Fruit fly (Drosophila melanogaster) Kc167 (cell line): ENCODE data around the gene dbf.

Experiments used
- Myc ChIP-seq: fragments of >200 bp; optimal IDR thresholded peaks from 2 replicates; lab custom pipeline; 2017; ENCODE audit warnings: missing external identifiers
- Sin3A ChIP-seq: fragments of >200 bp; optimal IDR thresholded peaks from 2 replicates; lab custom pipeline; 2018; ENCODE audit warnings: missing external identifiers
- h ChIP-seq: fragments of >200 bp; optimal IDR thresholded peaks from 3 replicates; lab custom pipeline; 2018; ENCODE audit warnings: missing external identifiers
- insv ChIP-seq: fragments of >200 bp; optimal IDR thresholded peaks from 3 replicates; lab custom pipeline; 2018; ENCODE audit warnings: missing external identifiers
- psq ChIP-seq: fragments of >200 bp; optimal IDR thresholded peaks from 2 replicates; lab custom pipeline; 2017; ENCODE audit warnings: missing external identifiers
- ttk ChIP-seq: sonication (Bioruptor generic); optimal IDR thresholded peaks from 2 replicates; lab custom pipeline; 2017; ENCODE audit warnings: missing external identifiers

dbf gene

DNA sequence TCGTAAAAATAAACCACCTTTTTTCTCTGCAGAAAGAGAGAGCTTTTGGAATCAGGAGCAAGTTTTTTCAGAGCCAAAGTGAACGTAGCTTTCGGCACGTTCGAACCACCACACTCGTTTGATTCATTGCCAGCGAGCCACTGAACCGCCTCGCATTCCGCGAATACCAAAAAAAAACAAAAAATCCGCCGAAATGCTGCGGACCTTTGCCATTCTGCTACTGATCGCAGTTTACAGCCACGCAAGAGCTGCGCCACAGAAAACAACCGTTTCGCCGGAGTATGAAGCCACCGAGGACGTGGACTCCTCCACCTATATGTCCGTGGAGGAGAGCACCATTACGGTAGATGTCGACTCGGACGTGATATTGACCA lies 26.3 kb downstream of the dbf start:
- TF ChIP-seq insv (lab: Kevin White, UChicago) (no peak), Myc (lab: Kevin White, UChicago) (no peak), psq (no peak), h (lab: Kevin White, UChicago) (no peak), Sin3A (lab: Kevin White, UChicago) (no peak), ttk (lab: Kevin White, UChicago) (no peak)

DNA sequence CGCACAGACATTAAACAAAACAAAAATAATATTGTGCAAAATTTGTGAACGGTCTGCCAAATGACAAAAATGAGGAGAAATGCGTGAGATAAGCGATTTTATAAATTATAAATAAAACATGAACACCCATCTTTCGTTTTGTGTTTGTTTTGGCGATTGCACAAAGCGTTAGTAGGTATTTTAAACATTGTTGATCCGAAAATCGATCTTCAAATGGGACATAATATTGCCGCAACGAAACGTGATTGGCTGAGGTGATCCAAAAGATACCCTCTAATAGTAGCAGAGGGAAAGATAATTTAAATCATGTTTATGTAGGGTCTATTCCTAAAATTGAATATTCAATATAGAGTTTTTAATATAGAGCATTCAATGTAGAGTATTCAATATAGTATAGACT lies 28.2 kb downstream of the dbf start:
- TF ChIP-seq Myc (lab: Kevin White, UChicago) (no peak), h (lab: Kevin White, UChicago) (no peak), Sin3A (lab: Kevin White, UChicago) (no peak), insv (lab: Kevin White, UChicago) (no peak), ttk (lab: Kevin White, UChicago) (no peak), psq (no peak)

- TF ChIP-seq insv (lab: Kevin White, UChicago) (no peak), h (lab: Kevin White, UChicago) (no peak)
Measured at dm6 chr2L:10680584-10681080, 29.2 kb downstream of the dbf start, which contains the start of gene CG17105. CG17105 (plus strand) TSS chr2L:10681030.

DNA sequence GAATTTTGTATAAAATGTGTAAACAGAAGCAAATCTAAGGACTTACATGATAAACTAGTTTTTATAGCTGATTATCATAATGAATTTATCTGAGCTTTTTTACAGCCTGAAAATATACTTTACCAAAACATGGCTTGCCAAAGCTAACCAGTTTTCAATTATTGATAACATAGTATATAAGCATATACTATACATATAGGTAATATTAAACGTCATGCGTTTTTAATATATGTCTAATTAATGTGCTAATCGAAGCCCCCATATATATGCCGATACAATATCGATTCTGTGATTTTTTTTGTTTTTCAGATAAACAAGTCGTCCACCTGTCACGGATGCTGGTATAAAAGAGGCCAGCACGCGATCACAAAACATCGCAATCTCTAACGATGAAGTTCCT lies 30.2 kb downstream of the dbf start, which contains the start of gene CG17107:
TSS of gene CG17107 (plus strand) at position 301 of the 400 bp plus-strand sequence.
- TF ChIP-seq Sin3A (lab: Kevin White, UChicago) (no peak), insv (lab: Kevin White, UChicago) (no peak), psq (no peak), h (lab: Kevin White, UChicago) (no peak), ttk (lab: Kevin White, UChicago) (no peak), Myc (lab: Kevin White, UChicago) (no peak)

DNA sequence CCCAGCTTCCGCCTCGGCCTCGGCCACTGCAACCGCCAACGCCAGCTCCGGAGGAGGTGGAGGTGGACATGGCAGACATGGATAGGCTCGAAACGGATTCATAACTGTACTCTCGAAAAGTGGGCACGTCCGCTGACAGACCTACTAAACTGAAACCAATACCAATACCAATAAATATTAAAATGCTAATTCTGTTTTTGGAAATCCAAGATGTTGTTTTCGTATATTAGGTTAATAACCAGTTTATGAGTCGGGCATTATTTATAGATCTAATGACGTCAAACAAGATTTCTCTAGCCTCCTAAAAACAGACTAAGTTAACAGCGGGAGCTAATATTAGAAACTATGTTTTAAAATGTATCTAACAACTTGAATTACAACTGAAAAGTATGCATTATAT lies 30.8 kb downstream of the dbf start:
- TF ChIP-seq ttk (lab: Kevin White, UChicago) (no peak), psq (no peak), h (lab: Kevin White, UChicago) (no peak), insv (lab: Kevin White, UChicago) (no peak), Sin3A (lab: Kevin White, UChicago) (no peak), Myc (lab: Kevin White, UChicago) (no peak)

DNA sequence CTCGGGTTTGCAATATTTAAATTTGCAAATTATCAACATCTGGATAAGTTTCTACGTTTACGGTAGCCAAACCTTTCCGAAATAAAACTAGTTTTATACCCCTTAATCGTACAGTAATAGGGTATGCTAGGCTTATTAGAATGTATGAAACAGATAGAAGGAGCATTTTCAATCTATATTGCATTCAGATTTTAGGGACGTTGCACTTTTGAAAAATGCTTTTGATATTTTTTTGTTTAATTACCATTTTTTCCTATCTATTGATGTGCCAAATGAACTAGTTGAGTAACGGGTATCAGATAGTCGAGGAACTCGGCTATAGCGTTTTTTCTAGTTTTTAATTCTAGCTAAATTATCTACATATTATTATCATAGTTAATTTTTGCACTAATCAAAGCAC lies 31.5 kb downstream of the dbf start:
- TF ChIP-seq insv (lab: Kevin White, UChicago): no peak
- no peak for TF ChIP-seq ttk (lab: Kevin White, UChicago)
- TF ChIP-seq Myc (lab: Kevin White, UChicago): no peak
- no peak for TF ChIP-seq psq
- no peak for TF ChIP-seq h (lab: Kevin White, UChicago)
- TF ChIP-seq Sin3A (lab: Kevin White, UChicago): no peak

dm6 chr2L:10684309-10684708 lies 32.9 kb downstream of the dbf start, which contains the start of gene CG7299:
CG7299 (minus strand) TSS chr2L:10684409.
- TF ChIP-seq h (lab: Kevin White, UChicago): no peak
- TF ChIP-seq ttk (lab: Kevin White, UChicago): no peak
- TF ChIP-seq Myc (lab: Kevin White, UChicago): no peak
- TF ChIP-seq psq: no peak
- no peak for TF ChIP-seq insv (lab: Kevin White, UChicago)
- TF ChIP-seq Sin3A (lab: Kevin White, UChicago): no peak

dm6 chr2L:10685666-10686065 lies 34.3 kb downstream of the dbf start:
- TF ChIP-seq h (lab: Kevin White, UChicago) (no peak), Myc (lab: Kevin White, UChicago) (no peak), insv (lab: Kevin White, UChicago) (no peak), ttk (lab: Kevin White, UChicago) (no peak), Sin3A (lab: Kevin White, UChicago) (no peak), psq (no peak)

DNA sequence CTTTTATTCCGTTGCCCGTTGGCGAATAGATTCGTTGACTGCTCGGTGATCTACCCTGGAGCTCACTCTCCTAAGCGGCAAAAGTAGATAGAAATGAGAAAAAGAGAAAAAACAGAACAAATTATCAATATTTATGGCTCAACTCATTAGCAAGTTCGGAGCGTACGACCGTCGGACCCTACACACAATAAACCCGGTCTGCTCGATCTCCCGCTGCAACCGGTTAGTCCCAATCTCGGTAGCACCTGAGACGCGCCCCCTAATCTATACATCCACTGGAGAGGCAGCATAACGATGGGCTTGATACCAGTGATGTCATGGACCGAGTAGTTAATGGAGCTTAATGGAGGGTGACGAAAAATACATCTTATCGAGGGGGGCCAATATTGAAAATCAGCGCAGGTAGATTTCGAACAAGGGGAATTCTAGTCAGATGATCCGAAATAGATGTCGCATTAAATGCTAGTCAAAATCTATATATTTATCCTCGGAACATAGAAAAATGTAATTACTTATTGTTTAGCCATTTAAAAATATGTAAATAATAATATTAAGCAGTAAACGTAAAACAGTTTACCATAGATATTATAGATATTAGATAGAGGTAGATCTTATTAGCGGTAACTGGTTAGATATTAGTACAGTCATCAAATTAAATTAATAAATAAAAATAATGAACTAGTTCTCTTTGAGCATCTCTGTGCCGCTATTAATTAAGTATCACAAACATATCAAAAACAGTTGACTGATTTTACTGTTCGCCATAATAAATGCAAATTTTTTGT lies 35.8 kb downstream of the dbf start, which contains the start of gene CG7296:
TSS of gene CG7296 (minus strand) at position 58 of the 785 bp plus-strand sequence.
- TF ChIP-seq ttk (lab: Kevin White, UChicago): no peak
- no peak for TF ChIP-seq psq
- no peak for TF ChIP-seq insv (lab: Kevin White, UChicago)
- no peak for TF ChIP-seq h (lab: Kevin White, UChicago)
- TF ChIP-seq Myc (lab: Kevin White, UChicago): no peak
- no peak for TF ChIP-seq Sin3A (lab: Kevin White, UChicago)

DNA sequence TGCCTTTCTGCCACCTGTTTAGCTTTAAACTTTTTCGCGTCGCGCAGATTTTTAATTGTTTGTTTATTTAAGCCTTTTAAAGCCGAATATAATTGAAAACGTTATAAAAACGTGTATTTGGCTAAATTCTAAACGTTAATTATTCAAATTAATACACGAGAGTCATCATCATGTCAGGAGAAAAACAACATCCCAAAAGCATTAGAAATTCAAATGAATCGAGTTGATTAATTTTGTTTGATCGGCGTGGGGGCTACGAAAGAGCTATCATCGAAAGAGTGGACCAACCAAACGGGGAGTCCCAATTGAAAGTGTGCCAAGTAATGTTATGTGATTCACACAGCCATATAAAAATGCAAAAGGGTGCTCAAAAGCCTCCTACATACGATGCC lies 36.4 kb downstream of the dbf start:
- no peak for TF ChIP-seq psq
- TF ChIP-seq ttk (lab: Kevin White, UChicago): no peak
- no peak for TF ChIP-seq insv (lab: Kevin White, UChicago)
- no peak for TF ChIP-seq Myc (lab: Kevin White, UChicago)
- TF ChIP-seq h (lab: Kevin White, UChicago): no peak
- TF ChIP-seq Sin3A (lab: Kevin White, UChicago): no peak

DNA sequence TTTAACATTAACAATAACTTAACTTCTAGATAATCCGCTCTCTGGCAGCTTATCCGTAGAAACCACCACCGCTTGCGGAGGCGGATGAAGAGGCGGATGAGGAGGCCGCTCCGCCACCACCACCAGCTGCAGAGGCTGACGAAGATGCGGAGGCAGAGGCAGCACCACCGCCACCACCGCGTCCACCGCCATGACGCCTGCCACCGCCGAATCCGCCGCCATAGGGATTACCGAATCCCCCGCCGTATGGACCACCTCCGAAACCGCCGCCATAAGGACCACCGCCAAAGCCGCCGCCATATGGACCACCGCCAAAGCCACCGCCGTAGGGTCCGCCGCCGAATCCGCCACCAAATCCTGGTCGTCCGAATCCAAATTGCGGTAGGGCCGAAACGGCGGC lies 37.4 kb downstream of the dbf start:
- no peak for TF ChIP-seq insv (lab: Kevin White, UChicago)
